Worm (Caenorhabditis elegans): ENCODE measurements around the gene sre-31.
A peak's percentile ranks its signal among the peaks of the same experiment; 100 is the strongest.

sre-31 gene

ce11 chrII:12417514-12417913 lies 8.9 kb upstream of the sre-31 start, which contains the start of gene sre-27:
Gene sre-27, minus strand, starts transcription at chrII:12417614.
- TF ChIP-seq nhr-47 (tag; optimal IDR thresholded peaks at IDR 0.05) (no peak), dpl-1 (GFP tag; optimal IDR thresholded peaks at IDR 0.05) (no peak), efl-1 (optimal IDR thresholded peaks at IDR 0.05) (no peak), efl-1 (GFP tag; optimal IDR thresholded peaks at IDR 0.05 in 1 of 2) (no peak), ama-1 (optimal IDR thresholded peaks at IDR 0.05) (no peak), fkh-8 (tag; optimal IDR thresholded peaks at IDR 0.05) (no peak), skn-1 (tag; optimal IDR thresholded peaks at IDR 0.05) (no peak), mab-9 (GFP tag; IDR thresholded peaks at IDR 0.05) (no peak), ceh-82 (tag; optimal IDR thresholded peaks at IDR 0.05) (no peak), nhr-11 (tag; optimal IDR thresholded peaks at IDR 0.05) (no peak)

ce11 chrII:12414805-12415204 lies 6.2 kb upstream of the sre-31 start, which contains the start of gene Y57A10C.11:
Gene Y57A10C.11, minus strand, starts transcription at chrII:12414905.
- TF ChIP-seq pax-3 (tag; optimal IDR thresholded peaks at IDR 0.05) (no peak), ceh-63 (GFP tag; optimal IDR thresholded peaks at IDR 0.05) (no peak), nhr-77 (tag; optimal IDR thresholded peaks at IDR 0.05) (no peak), irx-1 (tag; optimal IDR thresholded peaks at IDR 0.05) (no peak), ets-5 (GFP tag; IDR thresholded peaks at IDR 0.05) (no peak), fkh-4 (tag; optimal IDR thresholded peaks at IDR 0.05; ENCODE audit: borderline replicate concordance) (no peak), hpl-2 (GFP tag; optimal IDR thresholded peaks at IDR 0.05) (no peak), zip-4 (GFP tag; optimal IDR thresholded peaks at IDR 0.05) (no peak)

- TF ChIP-seq tbx-2 (tag; optimal IDR thresholded peaks at IDR 0.05) (no peak), nhr-20 (tag; optimal IDR thresholded peaks at IDR 0.05) (no peak), lin-39 (tag; optimal IDR thresholded peaks at IDR 0.05) (no peak), fos-1 (tag; optimal IDR thresholded peaks at IDR 0.05) (no peak), unc-62 (GFP tag; optimal IDR thresholded peaks at IDR 0.05) (no peak), lir-3 (tag; optimal IDR thresholded peaks at IDR 0.05; ENCODE audit: poor library complexity) (no peak), sox-4 (tag; optimal IDR thresholded peaks at IDR 0.05) (no peak), vab-15 (tag; optimal IDR thresholded peaks at IDR 0.05) (no peak), ceh-8 (GFP tag; optimal IDR thresholded peaks at IDR 0.05) (no peak), ztf-4 (tag; optimal IDR thresholded peaks at IDR 0.05) (no peak), fkh-4 (tag; optimal IDR thresholded peaks at IDR 0.05; ENCODE audit: borderline replicate concordance) (no peak), ama-1 (optimal IDR thresholded peaks at IDR 0.05) (no peak)
Observed at ce11 chrII:12412417-12412816, 3.8 kb upstream of the sre-31 start, which contains the start of gene Y57A10C.1. Gene Y57A10C.1, minus strand, starts transcription at chrII:12412517.

- no peak for TF ChIP-seq ceh-82 (tag; optimal IDR thresholded peaks at IDR 0.05)
- no peak for TF ChIP-seq lin-35 (GFP tag; optimal IDR thresholded peaks at IDR 0.05)
- TF ChIP-seq snpc-4 (tag; optimal IDR thresholded peaks at IDR 0.05), result no peak
- TF ChIP-seq efl-1 (optimal IDR thresholded peaks at IDR 0.05), result no peak
- no peak for TF ChIP-seq efl-1 (GFP tag; optimal IDR thresholded peaks at IDR 0.05 in 1 of 2)
- no peak for TF ChIP-seq ceh-90 (tag; optimal IDR thresholded peaks at IDR 0.05)
- TF ChIP-seq ceh-88 (GFP tag; IDR thresholded peaks at IDR 0.05), result no peak
- TF ChIP-seq aha-1 (tag; optimal IDR thresholded peaks at IDR 0.05), result no peak
- TF ChIP-seq hlh-4 (tag; optimal IDR thresholded peaks at IDR 0.05), result no peak
- no peak for TF ChIP-seq vab-15 (tag; optimal IDR thresholded peaks at IDR 0.05)
- TF ChIP-seq lsy-2 (tag; optimal IDR thresholded peaks at IDR 0.05), result no peak
Observed at ce11 chrII:12410107-12410506, 1.5 kb upstream of the sre-31 start, which contains the start of gene F57G9.3. Gene F57G9.3, minus strand, starts transcription at chrII:12410207.

- TF ChIP-seq efl-1 (optimal IDR thresholded peaks at IDR 0.05), result no peak
- peak in 1 of 2 experiments; percentile 55 for TF ChIP-seq efl-1 (GFP tag; optimal IDR thresholded peaks at IDR 0.05 in 1 of 2)
- no peak for TF ChIP-seq ces-1 (GFP tag; optimal IDR thresholded peaks at IDR 0.05)
- TF ChIP-seq lin-15B (tag; optimal IDR thresholded peaks at IDR 0.05), result no peak
- TF ChIP-seq egl-27 (tag; optimal IDR thresholded peaks at IDR 0.05), result no peak
Observed at ce11 chrII:12406394-12406793, 2.2 kb downstream of the sre-31 start, which contains the start of gene sre-30. Gene sre-30, minus strand, starts transcription at chrII:12406494.
